Fruit fly (Drosophila melanogaster) whole organism, adult: ENCODE data around the gene CycY.

Experiments
- CG12768 ChIP-seq: fragments of 200-800 bp; sonication (Bioruptor generic); optimal IDR thresholded peaks from 2 replicates; lab custom pipeline; 2017; ENCODE audit warnings: missing biosample characterization, missing genetic modification characterization, mild to moderate bottlenecking, moderate library complexity, missing genetic modification reagents
- CG7045 ChIP-seq: fragments of 200-800 bp; sonication (Bioruptor generic); optimal IDR thresholded peaks from 2 replicates; lab custom pipeline; 2017; ENCODE audit warnings: missing biosample characterization, mild to moderate bottlenecking, missing genetic modification characterization
- Clk ChIP-seq: fragments of 200-800 bp; sonication (Bioruptor generic); optimal IDR thresholded peaks from 2 replicates; lab custom pipeline; 2017; ENCODE audit warnings: missing biosample characterization, missing genetic modification characterization
- cnc ChIP-seq, 2 experiments: fragments of >200 bp; optimal IDR thresholded peaks; 2 replicates each; lab custom pipeline; 2017
- ovo ChIP-seq: fragments of 200-800 bp; sonication (Bioruptor generic); optimal IDR thresholded peaks from 2 replicates; lab custom pipeline; 2016; ENCODE audit warnings: missing biosample characterization, missing genetic modification characterization
- tj ChIP-seq: fragments of 200-800 bp; sonication (Bioruptor generic); optimal IDR thresholded peaks from 3 replicates; lab custom pipeline; 2017; ENCODE audit warnings: missing biosample characterization, mild to moderate bottlenecking, missing genetic modification characterization, moderate library complexity

DNA sequence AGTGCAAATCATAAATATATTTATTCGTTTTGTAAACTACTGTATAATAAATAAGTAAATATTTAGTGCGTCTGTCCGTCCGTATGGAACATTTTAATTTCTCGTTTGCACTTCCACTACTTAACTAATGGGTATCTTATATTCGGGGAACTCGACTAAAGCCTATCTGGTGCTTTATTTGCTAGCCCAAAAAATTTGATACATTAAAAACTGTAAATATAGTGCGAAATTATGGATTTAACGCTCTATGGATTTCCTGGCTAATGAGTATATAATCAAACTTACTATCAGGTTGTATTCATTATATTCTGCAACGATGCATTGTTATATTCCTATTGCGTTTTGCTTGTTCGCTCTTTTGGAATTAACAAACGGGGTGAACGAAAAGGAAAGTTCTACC, 23.4 kb upstream of the CycY start, which contains the start of gene Sfp33A4:
- TF ChIP-seq CG7045 (GFP tag; lab: Kevin White, UChicago) (no peak), CG12768 (GFP tag; lab: Kevin White, UChicago) (no peak), tj (GFP tag; lab: Kevin White, UChicago) (no peak), cnc (optimal IDR thresholded peaks at IDR 0.05; lab: Kevin White, UChicago) (no peak), ovo (GFP tag; lab: Kevin White, UChicago) (no peak), Clk (GFP tag; lab: Kevin White, UChicago) (no peak)
